Fruit fly (Drosophila melanogaster) whole organism, embryonic: ENCODE data around the gene Vlet.
A peak's percentile ranks its signal among the peaks of the same experiment; 100 is the strongest.

ENCODE experiments used
- Bgb ChIP-seq: fragments of 200-800 bp; sonication (Bioruptor generic); IDR thresholded peaks from 2 replicates; pipeline ENCODE4 v1.3.6; 2022; ENCODE audit warnings: missing biosample characterization, missing genetic modification characterization; ENCODE audit not compliant: partially characterized antibody
- CG10147 ChIP-seq: fragments of 200-800 bp; sonication (Bioruptor generic); optimal IDR thresholded peaks from 2 replicates; lab custom pipeline; 2019; ENCODE audit warnings: missing biosample characterization, mild to moderate bottlenecking, missing genetic modification characterization, moderate library complexity
- CG10431 ChIP-seq: fragments of 200-800 bp; sonication (Bioruptor generic); optimal IDR thresholded peaks from 3 replicates; lab custom pipeline; 2018; ENCODE audit warnings: missing biosample characterization, mild to moderate bottlenecking, missing genetic modification characterization
- CG13287 ChIP-seq: fragments of 200-800 bp; sonication (Bioruptor generic); IDR thresholded peaks from 2 replicates; pipeline ENCODE4 v1.3.6; 2022; ENCODE audit warnings: missing biosample characterization, missing genetic modification characterization; ENCODE audit not compliant: partially characterized antibody
- CG13296 ChIP-seq: fragments of 200-800 bp; sonication (Bioruptor generic); optimal IDR thresholded peaks from 3 replicates; lab custom pipeline; 2018; ENCODE audit warnings: missing biosample characterization, mild to moderate bottlenecking, missing genetic modification characterization
- CG14441 ChIP-seq: fragments of 200-800 bp; sonication (Bioruptor generic); IDR thresholded peaks from 2 replicates; pipeline ENCODE4 v1.3.6; 2022; ENCODE audit warnings: missing biosample characterization, missing genetic modification characterization
- CG1529 ChIP-seq: fragments of 200-800 bp; sonication (Bioruptor generic); optimal IDR thresholded peaks from 3 replicates; lab custom pipeline; 2018; ENCODE audit warnings: missing biosample characterization, missing genetic modification characterization
- CG15696 ChIP-seq: fragments of 200-800 bp; sonication (Bioruptor generic); optimal IDR thresholded peaks from 2 replicates; lab custom pipeline; 2019; ENCODE audit warnings: missing biosample characterization, mild to moderate bottlenecking, missing genetic modification characterization, moderate library complexity
- CG1602 ChIP-seq: fragments of 200-800 bp; sonication (Bioruptor generic); optimal IDR thresholded peaks from 3 replicates; lab custom pipeline; 2016; ENCODE audit warnings: missing biosample characterization, missing genetic modification characterization
- CG1647 ChIP-seq: fragments of 200-800 bp; sonication (Bioruptor generic); optimal IDR thresholded peaks from 3 replicates; lab custom pipeline; 2016; ENCODE audit warnings: missing biosample characterization, missing genetic modification characterization
- CG17361 ChIP-seq: fragments of 200-800 bp; sonication (Bioruptor generic); IDR thresholded peaks from 3 replicates; pipeline ENCODE4 v1.3.6; 2022; ENCODE audit warnings: missing biosample characterization, missing genetic modification characterization
- CG2678 ChIP-seq: fragments of 200-800 bp; sonication (Bioruptor generic); optimal IDR thresholded peaks from 3 replicates; lab custom pipeline; 2019; ENCODE audit warnings: missing biosample characterization, mild to moderate bottlenecking, missing genetic modification characterization, moderate library complexity
- CG31441 ChIP-seq: fragments of 200-800 bp; sonication (Bioruptor generic); IDR thresholded peaks from 2 replicates; pipeline ENCODE4 v1.3.6; 2022; ENCODE audit warnings: missing biosample characterization, missing genetic modification characterization
- CG34422 ChIP-seq: fragments of 200-800 bp; sonication (Bioruptor generic); IDR thresholded peaks from 3 replicates; pipeline ENCODE4 v1.3.6; 2022; ENCODE audit warnings: missing biosample characterization, missing genetic modification characterization
- CG3838 ChIP-seq: fragments of 200-800 bp; sonication (Bioruptor generic); optimal IDR thresholded peaks from 3 replicates; lab custom pipeline; 2016; ENCODE audit warnings: missing biosample characterization, missing genetic modification characterization
- CG3995 ChIP-seq: fragments of 200-800 bp; sonication (Bioruptor generic); optimal IDR thresholded peaks from 3 replicates; lab custom pipeline; 2016; ENCODE audit warnings: missing biosample characterization, missing genetic modification characterization
- CG42726 ChIP-seq: fragments of 200-800 bp; sonication (Bioruptor generic); IDR thresholded peaks from 2 replicates; pipeline ENCODE4 v1.3.6; 2022; ENCODE audit warnings: missing biosample characterization, missing genetic modification characterization; ENCODE audit not compliant: partially characterized antibody
- CG4424 ChIP-seq: fragments of 200-800 bp; sonication (Bioruptor generic); optimal IDR thresholded peaks from 3 replicates; lab custom pipeline; 2016; ENCODE audit warnings: missing biosample characterization, missing genetic modification characterization
- CG4820 ChIP-seq: fragments of 200-800 bp; sonication (Bioruptor generic); optimal IDR thresholded peaks from 3 replicates; lab custom pipeline; 2016; ENCODE audit warnings: missing biosample characterization, missing genetic modification characterization
- CG4854 ChIP-seq: fragments of 200-800 bp; sonication (Bioruptor generic); optimal IDR thresholded peaks from 2 replicates; lab custom pipeline; 2016; ENCODE audit warnings: missing biosample characterization, missing genetic modification characterization, inconsistent platforms
- CG8359 ChIP-seq: fragments of 200-800 bp; sonication (Bioruptor generic); optimal IDR thresholded peaks from 2 replicates; lab custom pipeline; 2017; ENCODE audit warnings: missing biosample characterization, mild to moderate bottlenecking, missing genetic modification characterization, borderline replicate concordance
- CG8924 ChIP-seq: fragments of 200-800 bp; optimal IDR thresholded peaks from 3 replicates; lab custom pipeline; 2019; ENCODE audit warnings: missing biosample characterization, mild to moderate bottlenecking, missing genetic modification characterization, moderate library complexity
- Chrac-16 ChIP-seq: fragments of 200-800 bp; sonication (Bioruptor generic); optimal IDR thresholded peaks from 3 replicates; lab custom pipeline; 2016; ENCODE audit warnings: missing biosample characterization, missing genetic modification characterization
- Dbx ChIP-seq: fragments of 200-800 bp; sonication (Bioruptor generic); IDR thresholded peaks from 3 replicates; pipeline ENCODE4 v1.3.6; 2022; ENCODE audit warnings: missing biosample characterization, missing genetic modification characterization
- Dfd ChIP-seq, 2 experiments: fragments of >200 bp; optimal IDR thresholded peaks; 2 replicates each; lab custom pipeline; 2017; ENCODE audit warnings: missing biosample characterization in 2 of 2, missing genetic modification characterization in 2 of 2
- Dref ChIP-seq: fragments of 200-800 bp; sonication (Bioruptor generic); IDR thresholded peaks from 2 replicates; pipeline ENCODE4 v1.3.6; 2022; ENCODE audit warnings: missing biosample characterization, missing genetic modification characterization
- H2.0 ChIP-seq: fragments of 200-800 bp; sonication (Bioruptor generic); IDR thresholded peaks from 2 replicates; pipeline ENCODE4 v1.3.6; 2022; ENCODE audit warnings: missing biosample characterization, missing genetic modification characterization
- HLH3B ChIP-seq: fragments of 200-800 bp; sonication (Bioruptor generic); IDR thresholded peaks from 2 replicates; pipeline ENCODE4 v1.3.6; 2022; ENCODE audit warnings: missing biosample characterization, missing genetic modification characterization
- HLH4C ChIP-seq: fragments of 200-800 bp; sonication (Bioruptor generic); IDR thresholded peaks from 3 replicates; pipeline ENCODE4 v1.3.6; 2022; ENCODE audit warnings: missing biosample characterization, missing genetic modification characterization; ENCODE audit not compliant: partially characterized antibody
- Hmr ChIP-seq: fragments of 200-800 bp; sonication (Bioruptor generic); optimal IDR thresholded peaks from 3 replicates; lab custom pipeline; 2017; ENCODE audit warnings: mild to moderate bottlenecking, missing biosample characterization, missing genetic modification reagents, missing genetic modification characterization
- Hr39 ChIP-seq: fragments of >200 bp; optimal IDR thresholded peaks from 2 replicates; lab custom pipeline; 2017
- NFAT ChIP-seq: fragments of 200-800 bp; sonication (Bioruptor generic); IDR thresholded peaks from 2 replicates; pipeline ENCODE4 v1.3.6; 2022; ENCODE audit warnings: missing biosample characterization, missing genetic modification characterization
- Nf-YB ChIP-seq: fragments of 200-800 bp; sonication (Bioruptor generic); optimal IDR thresholded peaks from 3 replicates; lab custom pipeline; 2019; ENCODE audit warnings: missing biosample characterization, mild to moderate bottlenecking, missing genetic modification characterization, moderate library complexity
- Nf-YC ChIP-seq: fragments of 200-800 bp; optimal IDR thresholded peaks from 3 replicates; lab custom pipeline; 2019; ENCODE audit warnings: missing biosample characterization, mild to moderate bottlenecking, missing genetic modification characterization, moderate library complexity
- Six4 ChIP-seq: fragments of 200-800 bp; sonication (Bioruptor generic); optimal IDR thresholded peaks from 2 replicates; lab custom pipeline; 2016; ENCODE audit warnings: missing biosample characterization, missing genetic modification characterization
- Usf ChIP-seq: fragments of 200-800 bp; sonication (Bioruptor generic); optimal IDR thresholded peaks from 2 replicates; lab custom pipeline; 2017; ENCODE audit warnings: missing genotype, missing biosample characterization, missing genetic modification characterization
- amos ChIP-seq: fragments of 200-800 bp; sonication (Bioruptor generic); IDR thresholded peaks from 2 replicates; pipeline ENCODE4 v1.3.6; 2022; ENCODE audit warnings: missing biosample characterization, missing genetic modification characterization; ENCODE audit not compliant: partially characterized antibody
- ap ChIP-seq: fragments of 200-800 bp; sonication (Bioruptor generic); IDR thresholded peaks from 2 replicates; pipeline ENCODE4 v1.3.6; 2022; ENCODE audit warnings: missing biosample characterization, missing genetic modification characterization
- ase ChIP-seq: fragments of 200-800 bp; sonication (Bioruptor generic); IDR thresholded peaks from 3 replicates; pipeline ENCODE4 v1.3.6; 2022; ENCODE audit warnings: missing biosample characterization, missing genetic modification characterization
- az2 ChIP-seq: fragments of 200-800 bp; sonication (Bioruptor generic); optimal IDR thresholded peaks from 3 replicates; lab custom pipeline; 2016; ENCODE audit warnings: missing biosample characterization, missing genetic modification characterization
- cg ChIP-seq: fragments of 200-800 bp; sonication (Bioruptor generic); optimal IDR thresholded peaks from 3 replicates; lab custom pipeline; 2019; ENCODE audit warnings: missing biosample characterization, mild to moderate bottlenecking, missing genetic modification characterization, moderate library complexity
- dmrt99B ChIP-seq: fragments of 200-800 bp; sonication (Bioruptor generic); optimal IDR thresholded peaks from 2 replicates; lab custom pipeline; 2018; ENCODE audit warnings: missing biosample characterization, mild to moderate bottlenecking, missing genetic modification characterization, moderate library complexity
- ftz-f1 ChIP-seq: fragments of 200-800 bp; sonication (Bioruptor generic); optimal IDR thresholded peaks from 2 replicates; lab custom pipeline; 2016; ENCODE audit warnings: missing biosample characterization, missing genetic modification characterization
- hkb ChIP-seq, 2 experiments: fragments of 200-800 bp in 1 of 2; fragments of >200 bp in 1 of 2; sonication (Bioruptor generic) in 1 of 2; IDR thresholded peaks in 1 of 2; optimal IDR thresholded peaks in 1 of 2; 2 replicates each; pipeline versions ENCODE4 v1.3.6 to Lab custom; 2017 to 2022; ENCODE audit warnings: missing biosample characterization in 1 of 2, missing genetic modification characterization in 1 of 2
- pan ChIP-seq, 4 experiments: fragments of >200 bp in 3 of 4; fragments of 200-800 bp in 1 of 4; sonication (Bioruptor generic) in 1 of 4; optimal IDR thresholded peaks in 3 of 4; IDR thresholded peaks in 1 of 4; 2 replicates each; pipeline versions ENCODE4 v1.3.6 to Lab custom; 2017 to 2022; ENCODE audit warnings: missing biosample characterization in 2 of 4, missing genetic modification characterization in 2 of 4, mixed read lengths in 1 of 4
- repo ChIP-seq: fragments of 200-800 bp; sonication (Bioruptor generic); optimal IDR thresholded peaks from 2 replicates; lab custom pipeline; 2016; ENCODE audit warnings: missing biosample characterization, missing genetic modification characterization
- sd ChIP-seq: fragments of 200-800 bp; sonication (Bioruptor generic); optimal IDR thresholded peaks from 3 replicates; lab custom pipeline; 2018; ENCODE audit warnings: missing biosample characterization, mild to moderate bottlenecking, missing genetic modification characterization, moderate library complexity
- sisA ChIP-seq: fragments of 200-800 bp; sonication (Bioruptor generic); IDR thresholded peaks from 2 replicates; pipeline ENCODE4 v1.3.6; 2022; ENCODE audit warnings: missing biosample characterization, missing genetic modification characterization
- tio ChIP-seq: fragments of 200-800 bp; sonication (Bioruptor generic); optimal IDR thresholded peaks from 2 replicates; lab custom pipeline; 2017; ENCODE audit warnings: missing biosample characterization, missing genetic modification characterization, inconsistent platforms
- zen ChIP-seq: fragments of 200-800 bp; sonication (Bioruptor generic); optimal IDR thresholded peaks from 3 replicates; lab custom pipeline; 2018; ENCODE audit warnings: missing biosample characterization, mild to moderate bottlenecking, missing genetic modification characterization, moderate library complexity

Vlet gene

dm6 chrX:11660476-11660875 is 17.9 kb downstream of the Vlet start (continued):
- TF ChIP-seq repo (no peak), H2.0 (no peak), CG8359 (peak; percentile 32), CG31441 (GFP tag; lab: Robert Waterston, UW) (peak; percentile 44; the same call in 1 of the 2 replicates), ap (GFP tag; lab: Robert Waterston, UW) (no peak), CG1602 (GFP tag; lab: Kevin White, UChicago) (no peak), dmrt99B (tag; lab: Kevin White, UChicago) (peak; percentile 72), HLH4C (no peak), CG1529 (peak; percentile 53), az2 (GFP tag; lab: Kevin White, UChicago) (no peak), sd (tag; lab: Kevin White, UChicago) (no peak), Usf (no peak), CG4820 (GFP tag; lab: Kevin White, UChicago) (no peak), Nf-YB (no peak), tio (GFP tag; lab: Kevin White, UChicago) (no peak), ftz-f1 (GFP tag; lab: Kevin White, UChicago) (no peak), CG3995 (GFP tag; lab: Kevin White, UChicago) (no peak), Nf-YC (tag; lab: Kevin White, UChicago) (no peak), pan (optimal IDR thresholded peaks at IDR 0.05; lab: Kevin White, UChicago) (no peak), pan (GFP tag; optimal IDR thresholded peaks at IDR 0.05 in 1 of 2, IDR thresholded peaks at IDR 0.05 in 1 of 2) (peak in 1 of 2 experiments; percentile 13), Six4 (GFP tag; lab: Kevin White, UChicago) (no peak), CG10147 (GFP tag; lab: Kevin White, UChicago) (no peak), CG14441 (GFP tag; lab: Robert Waterston, UW) (0 out of 2 replicates have a peak, but pooled peaks have one; percentile 31), ase (GFP tag; lab: Robert Waterston, UW) (0 out of 3 replicates have a peak, but pooled peaks have one; percentile 21), NFAT (GFP tag; lab: Robert Waterston, UW) (no peak), CG4854 (peak; percentile 20), Bgb (GFP tag; lab: Robert Waterston, UW) (no peak), CG1647 (GFP tag; lab: Kevin White, UChicago) (no peak), cg (GFP tag; lab: Kevin White, UChicago) (no peak), CG42726 (GFP tag; lab: Robert Waterston, UW) (no peak), CG17361 (0 out of 3 replicates have a peak, but pooled peaks have one; percentile 16), hkb (optimal IDR thresholded peaks at IDR 0.05; lab: Kevin White, UChicago) (no peak), hkb (GFP tag; IDR thresholded peaks at IDR 0.05; lab: Robert Waterston, UW) (peak; percentile 58; the same call in 1 of the 2 replicates), amos (GFP tag; lab: Robert Waterston, UW) (no peak), CG15696 (tag; lab: Kevin White, UChicago) (no peak), CG13296 (GFP tag; lab: Kevin White, UChicago) (peak; percentile 32), CG34422 (no peak), Hr39 (lab: Kevin White, UChicago) (no peak), Chrac-16 (GFP tag; lab: Kevin White, UChicago) (no peak), sisA (GFP tag; lab: Robert Waterston, UW) (no peak), CG4424 (GFP tag; lab: Kevin White, UChicago) (peak; percentile 6), zen (tag; lab: Kevin White, UChicago) (no peak), CG13287 (GFP tag; lab: Robert Waterston, UW) (no peak), HLH3B (GFP tag; lab: Robert Waterston, UW) (peak; percentile 12; the same call in 1 of the 2 replicates), Dfd (GFP tag; optimal IDR thresholded peaks at IDR 0.05; lab: Kevin White, UChicago) (no peak), CG3838 (GFP tag; lab: Kevin White, UChicago) (no peak), CG8924 (tag; lab: Kevin White, UChicago) (peak; percentile 25), Dbx (GFP tag; lab: Robert Waterston, UW) (no peak), CG2678 (tag; lab: Kevin White, UChicago) (peak; percentile 54), Dref (GFP tag; lab: Robert Waterston, UW) (no peak), Hmr (peak; percentile 38), CG10431 (GFP tag; lab: Kevin White, UChicago) (no peak)
